Worm (Caenorhabditis elegans) whole organism, L4/young adult: ENCODE results near the gene F29B9.1.

Experiments used
- W03F9.2 ChIP-seq: fragments of 150-350 bp; optimal IDR thresholded peaks from 2 replicates; lab custom pipeline; 2014; ENCODE audit warnings: missing biosample characterization, missing genetic modification characterization
- dao-5 ChIP-seq: sonication (generic microtip); optimal IDR thresholded peaks from 2 replicates; lab custom pipeline; 2016; ENCODE audit warnings: missing genotype, missing genetic modification characterization, moderate library complexity, missing compliant biosample characterization
- him-1 ChIP-seq: sonication (generic microtip); optimal IDR thresholded peaks from 2 replicates; lab custom pipeline; 2016; ENCODE audit warnings: missing genotype, missing genetic modification reagents, missing genetic modification characterization, missing compliant biosample characterization

DNA sequence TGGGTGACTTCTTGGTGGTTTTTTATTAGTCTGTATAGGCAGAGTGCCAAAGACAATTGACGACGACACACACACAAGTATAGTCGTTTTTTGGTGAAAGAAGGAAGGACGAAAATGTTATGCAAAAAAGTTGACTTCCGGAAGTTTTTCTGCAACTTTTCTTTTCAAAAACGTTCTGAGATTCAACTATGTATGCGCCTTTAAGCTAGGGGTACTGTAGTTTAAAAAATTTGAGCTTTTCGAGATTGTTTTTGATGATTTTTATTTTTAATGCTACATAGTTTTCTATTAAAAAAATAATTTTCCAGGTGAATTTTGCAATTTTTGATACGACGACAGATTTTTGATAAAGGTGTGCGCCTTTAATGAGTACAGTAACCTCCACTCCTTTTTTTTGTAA, 2.7 kb downstream of the F29B9.1 start:
- no peak for TF ChIP-seq him-1 (tag; lab: Kevin White, UChicago)
- TF ChIP-seq dao-5, result no peak
- no peak for TF ChIP-seq W03F9.2 (tag; lab: Kevin White, UChicago)
